Worm (Caenorhabditis elegans): ENCODE measurements around the gene T05B9.2.

- no peak for TF ChIP-seq nhr-237 (tag; optimal IDR thresholded peaks at IDR 0.05)
- no peak for TF ChIP-seq nhr-129 (tag; optimal IDR thresholded peaks at IDR 0.05)
- no peak for TF ChIP-seq aly-2 (tag; optimal IDR thresholded peaks at IDR 0.05)
- peak; percentile 38 for TF ChIP-seq crh-2 (tag; optimal IDR thresholded peaks at IDR 0.05)
- no peak for TF ChIP-seq ama-1 (optimal IDR thresholded peaks at IDR 0.05)
- TF ChIP-seq alr-1 (tag; optimal IDR thresholded peaks at IDR 0.05), result no peak
- TF ChIP-seq ceh-16 (tag; optimal IDR thresholded peaks at IDR 0.05), result no peak
- TF ChIP-seq blmp-1 (tag; optimal IDR thresholded peaks at IDR 0.05; ENCODE audit: insufficient read depth), result no peak
- TF ChIP-seq mbf-1 (tag; optimal IDR thresholded peaks at IDR 0.05), result no peak
- TF ChIP-seq fos-1 (tag; optimal IDR thresholded peaks at IDR 0.05), result peak; percentile 35
- no peak for TF ChIP-seq dmd-4 (tag; optimal IDR thresholded peaks at IDR 0.05)
Observed at ce11 chrII:11290109-11290784, 34.6 kb downstream of the T05B9.2 start, which contains the start of gene C47G2.3.

Measured in whole organism, L2 larva.